Worm (Caenorhabditis elegans): Measurements from ENCODE around the gene Y51B9A.6.

Gene Y51B9A.6

DNA sequence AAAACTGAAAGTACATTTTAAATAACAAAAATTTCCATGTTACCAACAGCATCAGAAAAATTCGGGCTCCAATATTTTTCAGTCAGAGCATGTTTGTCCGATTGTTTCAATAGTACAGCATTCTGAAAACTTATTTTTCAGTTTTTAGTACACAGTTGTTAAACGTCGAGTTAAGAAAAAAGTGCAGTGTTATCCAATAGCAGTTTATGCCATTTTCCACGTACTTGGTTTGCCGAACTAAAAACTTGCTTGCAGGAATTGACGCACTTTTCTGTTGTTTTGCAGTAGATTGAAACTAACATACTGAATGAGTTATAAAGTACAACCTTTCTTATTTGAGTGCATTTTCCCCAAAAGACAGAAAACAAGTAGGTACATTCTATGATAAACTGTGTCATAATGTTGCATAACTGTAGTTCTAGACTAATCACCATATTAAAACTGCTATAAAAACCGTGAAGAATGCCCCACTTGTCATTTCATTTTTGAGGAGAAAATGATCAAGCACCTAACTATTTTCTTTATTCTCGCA, 4.6 kb downstream of the Y51B9A.6 start, which contains the start of the genes Y51B9A.14 and Y51B9A.8 (continued):
- TF ChIP-seq hmg-1.1 (GFP tag; IDR thresholded peaks at IDR 0.05), result no peak
- no peak for TF ChIP-seq ceh-82 (tag; optimal IDR thresholded peaks at IDR 0.05)
- no peak for TF ChIP-seq nhr-25 (tag; optimal IDR thresholded peaks at IDR 0.05; ENCODE audit: borderline replicate concordance, insufficient read depth)

DNA sequence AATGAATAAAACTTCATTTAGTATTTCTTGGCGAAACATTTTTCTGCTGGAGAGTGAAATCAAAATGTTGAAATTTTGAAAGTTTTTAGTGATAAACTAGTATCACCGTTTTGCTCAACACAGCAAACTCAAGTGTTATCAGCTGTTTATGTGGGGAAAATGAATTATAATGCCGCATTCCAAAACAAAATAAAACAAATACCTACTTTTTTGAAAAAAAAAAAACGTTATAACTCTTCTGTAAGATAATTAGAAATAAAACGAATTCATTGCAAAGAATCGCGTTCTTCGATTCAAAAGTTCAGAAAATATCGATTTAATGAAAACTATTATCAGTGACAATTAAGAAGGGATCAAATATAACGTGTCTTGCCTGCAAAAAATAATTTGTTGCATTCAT, 5.5 kb downstream of the Y51B9A.6 start, which contains the start of gene Y51B9A.9:
Y51B9A.9 (minus strand) TSS at position 101 of the 400 bp plus-strand sequence.
- TF ChIP-seq daf-16 (GFP tag; optimal IDR thresholded peaks at IDR 0.05) (no peak), daf-16 (tag; optimal IDR thresholded peaks at IDR 0.05) (peak; percentile 68), daf-12 (tag; optimal IDR thresholded peaks at IDR 0.05) (no peak), pqm-1 (tag; optimal IDR thresholded peaks at IDR 0.05) (peak; percentile 47)

DNA sequence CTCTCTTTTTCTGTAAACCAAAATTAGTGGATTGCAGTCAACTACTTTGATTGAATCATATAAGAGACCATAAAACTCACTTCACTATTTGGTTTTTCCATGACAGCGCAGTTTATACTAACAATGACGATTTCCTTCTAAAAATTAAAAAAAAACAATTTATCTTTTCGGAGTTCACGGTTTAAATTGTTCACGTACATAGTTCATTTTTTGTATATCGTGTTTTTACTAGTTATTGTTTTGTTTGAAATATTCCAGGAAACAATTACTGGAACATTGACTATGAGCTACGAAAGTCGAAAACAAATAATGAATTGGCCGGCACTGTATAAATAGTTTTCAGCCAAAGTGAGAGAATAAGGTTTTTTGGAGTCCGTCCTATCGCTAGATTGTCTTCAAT, 10.3 kb downstream of the Y51B9A.6 start, which contains the start of gene lido-17:
lido-17 (minus strand) TSS at position 101 of the 400 bp plus-strand sequence.
- TF ChIP-seq tag-97 (GFP tag; IDR thresholded peaks at IDR 0.05) (no peak), cey-2 (tag; optimal IDR thresholded peaks at IDR 0.05; ENCODE audit: borderline replicate concordance, insufficient read depth) (no peak), spr-3 (GFP tag; optimal IDR thresholded peaks at IDR 0.05) (no peak), nhr-28 (tag; optimal IDR thresholded peaks at IDR 0.05) (no peak), lin-13 (GFP tag; optimal IDR thresholded peaks at IDR 0.05) (no peak), nhr-41 (GFP tag; IDR thresholded peaks at IDR 0.05) (no peak), unc-39 (tag; optimal IDR thresholded peaks at IDR 0.05) (no peak), nhr-76 (tag; optimal IDR thresholded peaks at IDR 0.05) (no peak), nhr-111 (GFP tag; optimal IDR thresholded peaks at IDR 0.05) (no peak), Y75B8A.6 (GFP tag; IDR thresholded peaks at IDR 0.05) (no peak), fos-1 (tag; optimal IDR thresholded peaks at IDR 0.05) (no peak), mxl-2 (GFP tag; conservative IDR thresholded peaks at IDR 0.05) (no peak), zfp-2 (tag; optimal IDR thresholded peaks at IDR 0.05) (no peak), unc-130 (GFP tag; optimal IDR thresholded peaks at IDR 0.05) (no peak), madf-5 (GFP tag; IDR thresholded peaks at IDR 0.05) (no peak), F10B5.3 (tag; optimal IDR thresholded peaks at IDR 0.05) (no peak), dmd-6 (GFP tag; IDR thresholded peaks at IDR 0.05) (no peak)

DNA sequence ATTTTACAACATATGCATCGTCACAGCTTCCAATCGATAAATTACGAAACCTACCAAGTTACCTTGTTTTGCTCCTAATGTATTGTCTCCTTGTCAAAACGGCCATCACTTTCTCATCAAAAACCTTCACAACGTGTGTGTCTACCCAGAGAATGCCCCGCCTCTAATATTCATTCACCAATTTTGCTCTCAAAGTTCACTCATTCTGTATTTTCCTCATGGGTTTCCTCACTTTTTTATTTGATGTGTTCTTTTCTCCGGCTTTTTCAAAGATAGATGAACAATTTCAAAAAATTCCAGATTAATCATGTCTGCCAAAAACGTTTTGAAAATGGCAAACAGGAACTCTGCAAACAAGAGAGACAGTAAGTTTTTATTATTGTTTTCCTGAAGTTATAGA, 17.7 kb downstream of the Y51B9A.6 start, which contains the start of gene C06C3.7:
C06C3.7 (plus strand) TSS at position 301 of the 400 bp plus-strand sequence.
- no peak for TF ChIP-seq Y48G9A.11 (GFP tag; IDR thresholded peaks at IDR 0.05)
- TF ChIP-seq nhr-10 (tag; optimal IDR thresholded peaks at IDR 0.05), result no peak
- TF ChIP-seq ceh-32 (tag; optimal IDR thresholded peaks at IDR 0.05; ENCODE audit: poor library complexity), result no peak
- no peak for TF ChIP-seq mdt-29 (GFP tag; IDR thresholded peaks at IDR 0.05)
- no peak for TF ChIP-seq unc-62 (GFP tag; optimal IDR thresholded peaks at IDR 0.05 in 1 of 2)
- no peak for TF ChIP-seq unc-62 (tag; optimal IDR thresholded peaks at IDR 0.05)
- TF ChIP-seq hlh-11 (tag; optimal IDR thresholded peaks at IDR 0.05), result no peak
- TF ChIP-seq lim-7 (GFP tag; IDR thresholded peaks at IDR 0.05), result no peak
- no peak for TF ChIP-seq lin-1 (GFP tag; IDR thresholded peaks at IDR 0.05)
- TF ChIP-seq Y105C5A.15 (GFP tag; IDR thresholded peaks at IDR 0.05), result no peak
- no peak for TF ChIP-seq mep-1 (tag; optimal IDR thresholded peaks at IDR 0.05)
- TF ChIP-seq aha-1 (tag), result no peak
- no peak for TF ChIP-seq hif-1 (tag; optimal IDR thresholded peaks at IDR 0.05)
- no peak for TF ChIP-seq nhr-42 (GFP tag; IDR thresholded peaks at IDR 0.05)
